Fruit fly (Drosophila melanogaster): ENCODE data around the gene CG34426.

- TF ChIP-seq CG8478 (optimal IDR thresholded peaks at IDR 0.05) (no peak), CTCF (optimal IDR thresholded peaks at IDR 0.05) (no peak)
Observed at dm6 chr3L:8835441-8835840, 33.2 kb downstream of the CG34426 start.

All from S2 (cell line).